Worm (Caenorhabditis elegans): Measurements from ENCODE around the gene ccdc-12.

- TF ChIP-seq nhr-11 (tag; optimal IDR thresholded peaks at IDR 0.05) (no peak), tbx-2 (tag; optimal IDR thresholded peaks at IDR 0.05) (no peak), nhr-12 (tag; optimal IDR thresholded peaks at IDR 0.05) (no peak), zag-1 (tag; optimal IDR thresholded peaks at IDR 0.05) (no peak), unc-86 (tag; optimal IDR thresholded peaks at IDR 0.05) (no peak)
Measured at ce11 chrIV:2451655-2452054, 43.3 kb downstream of the ccdc-12 start.
